Worm (Caenorhabditis elegans) whole organism, L2 larva: Measurements from ENCODE around the gene T26H5.8.

ENCODE experiments used
- F13H6.1 ChIP-seq: sonication (generic microtip); optimal IDR thresholded peaks from 2 replicates; lab custom pipeline; 2016; ENCODE audit warnings: missing genetic modification characterization, missing compliant biosample characterization
- ama-1 ChIP-seq: fragments of 150-350 bp; optimal IDR thresholded peaks from 2 replicates; lab custom pipeline; 2018; ENCODE audit warnings: inconsistent platforms
- blmp-1 ChIP-seq: sonication (generic microtip); optimal IDR thresholded peaks from 2 replicates; lab custom pipeline; 2017; ENCODE audit warnings: missing genetic modification characterization, mild to moderate bottlenecking, missing compliant biosample characterization, antibody characterized with exemption, moderate library complexity; ENCODE audit not compliant: insufficient read depth
- ceh-16 ChIP-seq: fragments of 150-350 bp; optimal IDR thresholded peaks from 2 replicates; lab custom pipeline; 2014; ENCODE audit warnings: missing biosample characterization, missing genetic modification characterization
- ceh-82 ChIP-seq: fragments of 150-350 bp; optimal IDR thresholded peaks from 2 replicates; lab custom pipeline; 2014; ENCODE audit warnings: missing biosample characterization, missing genetic modification characterization
- elt-3 ChIP-seq: sonication (generic microtip); optimal IDR thresholded peaks from 2 replicates; lab custom pipeline; 2017; ENCODE audit warnings: missing biosample characterization, missing genetic modification characterization
- lin-13 ChIP-seq: fragments of 150-350 bp; optimal IDR thresholded peaks from 2 replicates; lab custom pipeline; 2014; ENCODE audit warnings: missing biosample characterization, missing genetic modification reagents, missing genetic modification characterization
- mdl-1 ChIP-seq, 2 experiments: fragments of 150-350 bp in 1 of 2; sonication (generic microtip) in 1 of 2; optimal IDR thresholded peaks; 2 replicates each; lab custom pipeline; 2017; ENCODE audit warnings: missing biosample characterization in 2 of 2, missing genetic modification characterization in 2 of 2
- nhr-11 ChIP-seq: fragments of 150-350 bp; optimal IDR thresholded peaks from 2 replicates; lab custom pipeline; 2014; ENCODE audit warnings: missing biosample characterization, missing genetic modification characterization
- snpc-4 ChIP-seq: fragments of 150-350 bp; optimal IDR thresholded peaks from 2 replicates; lab custom pipeline; 2014; ENCODE audit warnings: missing biosample characterization, missing genetic modification characterization
- unc-39 ChIP-seq: fragments of 150-350 bp; optimal IDR thresholded peaks from 2 replicates; lab custom pipeline; 2014; ENCODE audit warnings: missing biosample characterization, missing genetic modification characterization
- unc-62 ChIP-seq: fragments of 150-350 bp; optimal IDR thresholded peaks from 2 replicates; lab custom pipeline; 2014; ENCODE audit warnings: missing biosample characterization, missing genetic modification reagents, missing genetic modification characterization

DNA sequence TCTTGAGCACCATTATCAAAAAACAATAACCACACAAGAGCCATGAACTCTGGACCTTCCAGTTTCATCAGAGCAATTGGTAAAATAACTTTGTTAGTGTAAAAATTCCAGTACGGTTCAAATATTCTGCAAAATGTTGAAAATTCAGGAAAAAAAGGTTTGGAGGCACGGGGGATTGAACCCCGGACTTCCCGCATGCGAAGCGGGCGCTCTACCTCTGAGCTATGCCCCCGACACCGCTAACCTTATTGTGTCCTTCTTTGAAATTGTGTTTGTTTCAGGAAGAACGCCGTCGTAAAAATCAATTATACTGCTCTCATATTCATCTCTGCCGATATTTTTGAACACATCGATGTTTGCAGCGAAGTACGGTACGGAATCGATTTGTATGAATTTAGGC lies 47.3 kb upstream of the T26H5.8 start:
- no peak for TF ChIP-seq unc-62 (GFP tag; lab: Kevin White, UChicago)
- TF ChIP-seq F13H6.1 = no peak
- no peak for TF ChIP-seq mdl-1 (tag; optimal IDR thresholded peaks at IDR 0.05; lab: Kevin White, UChicago)
- TF ChIP-seq lin-13 = no peak
- TF ChIP-seq ceh-82 (tag; lab: Kevin White, UChicago) = no peak
- no peak for TF ChIP-seq ceh-16 (tag; lab: Kevin White, UChicago)
- TF ChIP-seq nhr-11 (tag; lab: Kevin White, UChicago) = no peak
- TF ChIP-seq blmp-1 (tag; lab: Kevin White, UChicago) = no peak
- TF ChIP-seq snpc-4 (tag; lab: Kevin White, UChicago) = no peak
- no peak for TF ChIP-seq unc-39 (tag; lab: Kevin White, UChicago)
- no peak for TF ChIP-seq elt-3 (tag; lab: Kevin White, UChicago)
- no peak for TF ChIP-seq ama-1 (lab: Kevin White, UChicago)
